Fruit fly (Drosophila melanogaster): Measurements from ENCODE around the gene Daxx.
A peak's percentile ranks its signal among the peaks of the same experiment; 100 is the strongest.

The Daxx gene

DNA sequence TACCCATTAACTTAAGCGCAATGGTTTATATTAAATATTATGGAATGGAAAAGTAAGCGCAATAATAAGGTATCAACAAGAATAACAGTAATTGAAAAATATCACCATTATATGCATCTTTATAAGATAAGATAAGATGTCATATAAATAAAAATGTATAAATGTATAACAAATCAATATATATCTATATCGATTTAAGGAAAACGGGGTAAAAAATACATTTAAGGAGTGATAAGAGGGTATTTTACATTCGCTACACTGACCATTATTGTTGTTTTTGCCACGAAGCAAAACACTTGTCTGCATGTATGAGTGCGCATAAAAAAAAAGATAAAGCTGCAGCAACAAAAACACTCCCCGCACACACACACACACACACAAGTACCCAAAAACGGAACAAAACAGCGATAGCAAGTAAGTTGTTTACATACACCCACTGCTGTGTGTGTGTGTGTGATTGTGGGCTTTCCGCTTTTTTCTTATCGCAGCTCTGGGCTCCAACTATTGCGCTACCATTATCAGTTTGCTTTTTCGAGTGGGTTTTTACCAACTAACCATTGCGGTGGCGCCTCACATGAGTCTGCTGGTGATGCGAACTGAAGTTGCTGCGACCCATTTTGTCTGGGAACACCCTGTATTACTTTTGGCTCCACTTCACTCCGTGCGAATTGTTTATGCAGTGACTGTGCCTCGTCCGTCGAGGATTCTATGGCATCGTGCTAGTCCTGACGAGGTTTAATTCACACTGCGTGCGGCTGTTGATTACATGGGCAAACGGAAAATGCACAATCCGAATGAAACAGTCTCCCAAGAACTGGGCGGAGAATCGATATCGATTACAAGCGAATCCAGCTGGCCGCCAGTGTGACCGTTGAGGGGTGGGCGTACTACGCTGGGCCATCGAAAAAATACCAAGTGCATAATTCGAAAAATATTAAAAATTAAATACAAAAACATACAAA is 7.4 kb upstream of the Daxx start, which contains the start of gene mmy (continued):
- TF ChIP-seq Sin3A (optimal IDR thresholded peaks at IDR 0.05) (peak; percentile 40), CG3726 (GFP tag; IDR thresholded peaks at IDR 0.05) (no peak), NfI (GFP tag; optimal IDR thresholded peaks at IDR 0.05) (peak; percentile 27), Ada2b (GFP tag; IDR thresholded peaks at IDR 0.05) (no peak), CG3847 (GFP tag; IDR thresholded peaks at IDR 0.05) (0 out of 2 replicates have a peak, but pooled peaks have one; percentile 13), CG12744 (GFP tag; optimal IDR thresholded peaks at IDR 0.05) (no peak), Stat92E (GFP tag; optimal IDR thresholded peaks at IDR 0.05) (peak in 1 of 3 experiments; percentile 32), br (optimal IDR thresholded peaks at IDR 0.05) (no peak), phol (tag; optimal IDR thresholded peaks at IDR 0.05) (peak; percentile 64), danr (GFP tag; IDR thresholded peaks at IDR 0.05) (no peak), HLH3B (GFP tag; IDR thresholded peaks at IDR 0.05) (peak; percentile 34; the same call in 1 of the 2 replicates), usp (GFP tag; optimal IDR thresholded peaks at IDR 0.05) (no peak), CG31224 (GFP tag; IDR thresholded peaks at IDR 0.05) (no peak), Antp (GFP tag; optimal IDR thresholded peaks at IDR 0.05) (peak; percentile 57), fu2 (GFP tag; optimal IDR thresholded peaks at IDR 0.05) (peak; percentile 5), trh (GFP tag; optimal IDR thresholded peaks at IDR 0.05) (no peak), knrl (GFP tag; IDR thresholded peaks at IDR 0.05; ENCODE audit: partially characterized antibody) (no peak; the same call in 2 of the 3 replicates), shn (GFP tag; optimal IDR thresholded peaks at IDR 0.05) (peak; percentile 48), zf30C (GFP tag; optimal IDR thresholded peaks at IDR 0.05) (peak; percentile 5), CG7839 (tag; optimal IDR thresholded peaks at IDR 0.05) (peak; percentile 74), CG2120 (GFP tag; optimal IDR thresholded peaks at IDR 0.05) (peak; percentile 37), CG12299 (tag; optimal IDR thresholded peaks at IDR 0.05) (peak; percentile 43), dysf (GFP tag; IDR thresholded peaks at IDR 0.05) (peak; percentile 70), wek (GFP tag; optimal IDR thresholded peaks at IDR 0.05) (peak; percentile 27), CG11723 (GFP tag; optimal IDR thresholded peaks at IDR 0.05) (no peak), bsh (GFP tag; optimal IDR thresholded peaks at IDR 0.05) (peak; percentile 18 to 47), bigmax (GFP tag; optimal IDR thresholded peaks at IDR 0.05) (peak; percentile 36), peb (GFP tag; IDR thresholded peaks at IDR 0.05) (0 out of 2 replicates have a peak, but pooled peaks have one; percentile 28), CG14441 (GFP tag; IDR thresholded peaks at IDR 0.05) (0 out of 2 replicates have a peak, but pooled peaks have one; percentile 24), Awh (GFP tag; IDR thresholded peaks at IDR 0.05) (0 out of 2 replicates have a peak, but pooled peaks have one; percentile 21), zfh2 (GFP tag; optimal IDR thresholded peaks at IDR 0.05) (no peak), Sox102F (GFP tag; optimal IDR thresholded peaks at IDR 0.05) (peak; percentile 72), CG2199 (GFP tag; IDR thresholded peaks at IDR 0.05) (no peak), CG3407 (GFP tag; optimal IDR thresholded peaks at IDR 0.05) (no peak), CG7271 (tag; optimal IDR thresholded peaks at IDR 0.05) (peak; percentile 32), pfk (GFP tag; optimal IDR thresholded peaks at IDR 0.05) (no peak), Dek (tag; optimal IDR thresholded peaks at IDR 0.05) (peak; percentile 56), Jarid2 (GFP tag; optimal IDR thresholded peaks at IDR 0.05) (peak; percentile 71), hkb (optimal IDR thresholded peaks at IDR 0.05) (no peak), hkb (GFP tag; IDR thresholded peaks at IDR 0.05) (peak; percentile 63), CG14667 (GFP tag; IDR thresholded peaks at IDR 0.05) (no peak), chinmo (GFP tag; IDR thresholded peaks at IDR 0.05; ENCODE audit: partially characterized antibody) (peak; percentile 92; the same call in 3 of the 4 replicates), corto (GFP tag; optimal IDR thresholded peaks at IDR 0.05) (no peak), al (GFP tag; IDR thresholded peaks at IDR 0.05) (no peak; the same call in 1 of the 2 replicates), pros (GFP tag; optimal IDR thresholded peaks at IDR 0.05) (peak; percentile 44), CG11398 (GFP tag; optimal IDR thresholded peaks at IDR 0.05) (peak; percentile 43), Blimp-1 (GFP tag; optimal IDR thresholded peaks at IDR 0.05) (peak; percentile 43), Eip74EF (GFP tag; optimal IDR thresholded peaks at IDR 0.05) (peak in 1 of 2 experiments; percentile 12)

Data from whole organism, embryonic.